Fruit fly (Drosophila melanogaster) whole organism, embryonic: ENCODE measurements around the gene CG7079.

Source experiments
- Aef1 ChIP-seq: fragments of 200-800 bp; sonication (Bioruptor generic); IDR thresholded peaks from 3 replicates; pipeline ENCODE4 v1.3.6; 2022; ENCODE audit warnings: missing biosample characterization, missing genetic modification characterization
- Bgb ChIP-seq: fragments of 200-800 bp; sonication (Bioruptor generic); IDR thresholded peaks from 2 replicates; pipeline ENCODE4 v1.3.6; 2022; ENCODE audit warnings: missing biosample characterization, missing genetic modification characterization; ENCODE audit not compliant: partially characterized antibody
- C15 ChIP-seq: fragments of 200-800 bp; sonication (Bioruptor generic); IDR thresholded peaks from 3 replicates; pipeline ENCODE4 v1.3.6; 2022; ENCODE audit warnings: missing biosample characterization, missing genetic modification characterization
- CG10366 ChIP-seq: fragments of 200-800 bp; sonication (Bioruptor generic); IDR thresholded peaks from 2 replicates; pipeline ENCODE4 v1.3.6; 2022; ENCODE audit warnings: missing biosample characterization, missing genetic modification characterization
- CG10565 ChIP-seq: fragments of 200-800 bp; sonication (Bioruptor generic); optimal IDR thresholded peaks from 3 replicates; lab custom pipeline; 2016; ENCODE audit warnings: missing biosample characterization, mild to moderate bottlenecking, missing genetic modification characterization
- CG11456 ChIP-seq: fragments of 200-800 bp; sonication (Bioruptor generic); IDR thresholded peaks from 3 replicates; pipeline ENCODE4 v1.3.6; 2022; ENCODE audit warnings: missing biosample characterization, missing genetic modification characterization
- CG11504 ChIP-seq: fragments of 200-800 bp; sonication (Bioruptor generic); optimal IDR thresholded peaks from 3 replicates; lab custom pipeline; 2019; ENCODE audit warnings: missing biosample characterization, mild to moderate bottlenecking, missing genetic modification characterization, moderate library complexity
- CG12104 ChIP-seq: fragments of 200-800 bp; sonication (Bioruptor generic); optimal IDR thresholded peaks from 3 replicates; lab custom pipeline; 2016; ENCODE audit warnings: missing biosample characterization, missing genetic modification characterization
- CG12659 ChIP-seq: fragments of 200-800 bp; sonication (Bioruptor generic); optimal IDR thresholded peaks from 3 replicates; lab custom pipeline; 2017; ENCODE audit warnings: mild to moderate bottlenecking, missing biosample characterization, missing genetic modification reagents, missing genetic modification characterization
- CG14050 ChIP-seq: fragments of 200-800 bp; sonication (Bioruptor generic); IDR thresholded peaks from 3 replicates; pipeline ENCODE4 v1.3.6; 2022; ENCODE audit warnings: missing biosample characterization, missing genetic modification characterization
- CG1602 ChIP-seq: fragments of 200-800 bp; sonication (Bioruptor generic); optimal IDR thresholded peaks from 3 replicates; lab custom pipeline; 2016; ENCODE audit warnings: missing biosample characterization, missing genetic modification characterization
- CG16815 ChIP-seq: fragments of 200-800 bp; sonication (Bioruptor generic); optimal IDR thresholded peaks from 3 replicates; lab custom pipeline; 2017; ENCODE audit warnings: missing biosample characterization, mild to moderate bottlenecking, missing genetic modification characterization
- CG17328 ChIP-seq: fragments of 200-800 bp; sonication (Bioruptor generic); IDR thresholded peaks from 2 replicates; pipeline ENCODE4 v1.3.6; 2022; ENCODE audit warnings: missing biosample characterization, missing genetic modification characterization
- CG3065 ChIP-seq: fragments of 200-800 bp; sonication (Bioruptor generic); optimal IDR thresholded peaks from 2 replicates; lab custom pipeline; 2016; ENCODE audit warnings: missing biosample characterization, missing genetic modification characterization
- CG31441 ChIP-seq: fragments of 200-800 bp; sonication (Bioruptor generic); IDR thresholded peaks from 2 replicates; pipeline ENCODE4 v1.3.6; 2022; ENCODE audit warnings: missing biosample characterization, missing genetic modification characterization
- CG3163 ChIP-seq: fragments of 200-800 bp; sonication (Bioruptor generic); optimal IDR thresholded peaks from 3 replicates; lab custom pipeline; 2016; ENCODE audit warnings: missing biosample characterization, missing genetic modification characterization
- CG3847 ChIP-seq: fragments of 200-800 bp; sonication (Bioruptor generic); IDR thresholded peaks from 2 replicates; pipeline ENCODE4 v1.3.6; 2022; ENCODE audit warnings: missing biosample characterization, missing genetic modification characterization
- CG9797 ChIP-seq: fragments of 200-800 bp; sonication (Bioruptor generic); optimal IDR thresholded peaks from 3 replicates; lab custom pipeline; 2018; ENCODE audit warnings: missing biosample characterization, mild to moderate bottlenecking, missing genetic modification characterization
- CG9876 ChIP-seq: fragments of 200-800 bp; sonication (Bioruptor generic); optimal IDR thresholded peaks from 2 replicates; lab custom pipeline; 2016; ENCODE audit warnings: missing biosample characterization, missing genetic modification characterization
- CG9932 ChIP-seq: fragments of 200-800 bp; sonication (Bioruptor generic); IDR thresholded peaks from 2 replicates; pipeline ENCODE4 v1.3.6; 2022; ENCODE audit warnings: missing biosample characterization, missing genetic modification characterization
- Dad ChIP-seq: fragments of 200-800 bp; sonication (Bioruptor generic); optimal IDR thresholded peaks from 3 replicates; lab custom pipeline; 2016; ENCODE audit warnings: missing biosample characterization, missing genetic modification characterization
- Doc2 ChIP-seq: fragments of 200-800 bp; sonication (Bioruptor generic); IDR thresholded peaks from 2 replicates; pipeline ENCODE4 v1.3.6; 2022; ENCODE audit warnings: missing biosample characterization, missing genetic modification characterization
- Dref ChIP-seq: fragments of 200-800 bp; sonication (Bioruptor generic); IDR thresholded peaks from 2 replicates; pipeline ENCODE4 v1.3.6; 2022; ENCODE audit warnings: missing biosample characterization, missing genetic modification characterization
- HLH4C ChIP-seq: fragments of 200-800 bp; sonication (Bioruptor generic); IDR thresholded peaks from 3 replicates; pipeline ENCODE4 v1.3.6; 2022; ENCODE audit warnings: missing biosample characterization, missing genetic modification characterization; ENCODE audit not compliant: partially characterized antibody
- HLH54F ChIP-seq: fragments of 200-800 bp; sonication (Bioruptor generic); optimal IDR thresholded peaks from 3 replicates; lab custom pipeline; 2016; ENCODE audit warnings: missing biosample characterization, missing genetic modification characterization
- Med ChIP-seq: fragments of 200-800 bp; sonication (Bioruptor generic); peaks from one replicate; lab custom pipeline; 2016; ENCODE audit warnings: missing biosample characterization, missing genetic modification characterization, mild to moderate bottlenecking, inconsistent platforms, moderate library complexity
- Nf-YC ChIP-seq: fragments of 200-800 bp; optimal IDR thresholded peaks from 3 replicates; lab custom pipeline; 2019; ENCODE audit warnings: missing biosample characterization, mild to moderate bottlenecking, missing genetic modification characterization, moderate library complexity
- Oaz ChIP-seq: fragments of 200-800 bp; sonication (Bioruptor generic); IDR thresholded peaks from 2 replicates; pipeline ENCODE4 v1.3.6; 2022; ENCODE audit warnings: missing biosample characterization, missing genetic modification characterization
- Ravus ChIP-seq: fragments of 200-800 bp; sonication (Bioruptor generic); IDR thresholded peaks from 2 replicates; pipeline ENCODE4 v1.3.6; 2022; ENCODE audit warnings: missing biosample characterization, missing genetic modification characterization
- Sox102F ChIP-seq: fragments of 200-800 bp; sonication (Bioruptor generic); optimal IDR thresholded peaks from 2 replicates; lab custom pipeline; 2018; ENCODE audit warnings: missing biosample characterization, mild to moderate bottlenecking, missing genetic modification characterization, moderate library complexity
- Ssrp ChIP-seq: fragments of 200-800 bp; sonication (Bioruptor generic); optimal IDR thresholded peaks from 2 replicates; lab custom pipeline; 2018; ENCODE audit warnings: missing biosample characterization, mild to moderate bottlenecking, missing genetic modification characterization, moderate library complexity
- Taf1 ChIP-seq: fragments of 200-800 bp; sonication (Bioruptor generic); IDR thresholded peaks from 2 replicates; pipeline ENCODE4 v1.3.6; 2022; ENCODE audit warnings: missing biosample characterization, missing genetic modification characterization
- YL-1 ChIP-seq: fragments of 200-800 bp; sonication (Bioruptor generic); optimal IDR thresholded peaks from 3 replicates; lab custom pipeline; 2017; ENCODE audit warnings: missing biosample characterization, mild to moderate bottlenecking, missing genetic modification characterization
- aop ChIP-seq: fragments of 200-800 bp; sonication (Bioruptor generic); IDR thresholded peaks from 2 replicates; pipeline ENCODE4 v1.3.6; 2022; ENCODE audit warnings: missing biosample characterization, missing genetic modification characterization
- bbx ChIP-seq: fragments of 200-800 bp; sonication (Bioruptor generic); IDR thresholded peaks from 2 replicates; pipeline ENCODE4 v1.3.6; 2022; ENCODE audit warnings: missing biosample characterization, missing genetic modification characterization; ENCODE audit not compliant: partially characterized antibody
- cas ChIP-seq: fragments of 200-800 bp; sonication (Bioruptor generic); IDR thresholded peaks from 2 replicates; pipeline ENCODE4 v1.3.6; 2022; ENCODE audit warnings: missing biosample characterization, missing genetic modification characterization
- caup ChIP-seq: fragments of 200-800 bp; sonication (Bioruptor generic); optimal IDR thresholded peaks from 3 replicates; lab custom pipeline; 2017; ENCODE audit warnings: missing biosample characterization, mild to moderate bottlenecking, missing genetic modification characterization, moderate library complexity; ENCODE audit not compliant: severe bottlenecking
- chn ChIP-seq: fragments of 200-800 bp; sonication (Bioruptor generic); optimal IDR thresholded peaks from 2 replicates; lab custom pipeline; 2016; ENCODE audit warnings: missing biosample characterization, missing genetic modification characterization
- disco-r ChIP-seq: fragments of 200-800 bp; sonication (Bioruptor generic); optimal IDR thresholded peaks from 2 replicates; lab custom pipeline; 2016; ENCODE audit warnings: missing biosample characterization, missing genetic modification characterization
- lab ChIP-seq: fragments of 200-800 bp; sonication (Bioruptor generic); optimal IDR thresholded peaks from 3 replicates; lab custom pipeline; 2017; ENCODE audit warnings: missing biosample characterization, missing genetic modification characterization, mild to moderate bottlenecking, moderate library complexity, missing genetic modification reagents
- mld ChIP-seq: fragments of 200-800 bp; sonication (Bioruptor generic); IDR thresholded peaks from 3 replicates; pipeline ENCODE4 v1.3.6; 2022; ENCODE audit warnings: missing biosample characterization, missing genetic modification characterization; ENCODE audit not compliant: partially characterized antibody
- oc ChIP-seq: fragments of 200-800 bp; sonication (Bioruptor generic); optimal IDR thresholded peaks from 2 replicates; lab custom pipeline; 2018; ENCODE audit warnings: missing biosample characterization, mild to moderate bottlenecking, missing genetic modification characterization, moderate library complexity
- onecut ChIP-seq: fragments of 200-800 bp; sonication (Bioruptor generic); IDR thresholded peaks from 2 replicates; pipeline ENCODE4 v1.3.6; 2022; ENCODE audit warnings: missing biosample characterization, missing genetic modification characterization
- org-1 ChIP-seq: fragments of 200-800 bp; sonication (Bioruptor generic); optimal IDR thresholded peaks from 2 replicates; lab custom pipeline; 2017; ENCODE audit warnings: missing biosample characterization, missing genetic modification characterization
- otp ChIP-seq: fragments of 200-800 bp; sonication (Bioruptor generic); IDR thresholded peaks from 3 replicates; pipeline ENCODE4, ENCODE4 v1.3.6; 2022; ENCODE audit warnings: missing biosample characterization, missing genetic modification characterization
- p53 ChIP-seq: fragments of 200-800 bp; sonication (Bioruptor generic); optimal IDR thresholded peaks from 2 replicates; lab custom pipeline; 2016; ENCODE audit warnings: missing biosample characterization, missing genetic modification characterization
- sc ChIP-seq, 3 experiments: fragments of >200 bp in 2 of 3; fragments of 200-800 bp in 1 of 3; sonication (Bioruptor generic) in 1 of 3; optimal IDR thresholded peaks; 2 replicates in 2 of 3; 3 replicates in 1 of 3; lab custom pipeline; 2017; ENCODE audit warnings: mild to moderate bottlenecking in 1 of 3, missing biosample characterization in 1 of 3, missing genetic modification characterization in 1 of 3, missing genetic modification reagents in 1 of 3
- schlank ChIP-seq: fragments of 200-800 bp; sonication (Bioruptor generic); optimal IDR thresholded peaks from 2 replicates; lab custom pipeline; 2018; ENCODE audit warnings: missing biosample characterization, mild to moderate bottlenecking, missing genetic modification characterization
- tio ChIP-seq: fragments of 200-800 bp; sonication (Bioruptor generic); optimal IDR thresholded peaks from 2 replicates; lab custom pipeline; 2017; ENCODE audit warnings: missing biosample characterization, missing genetic modification characterization, inconsistent platforms
- tup ChIP-seq: fragments of 200-800 bp; sonication (Bioruptor generic); optimal IDR thresholded peaks from 2 replicates; lab custom pipeline; 2016; ENCODE audit warnings: missing biosample characterization, mild to moderate bottlenecking, missing genetic modification characterization, moderate library complexity

Gene CG7079

DNA sequence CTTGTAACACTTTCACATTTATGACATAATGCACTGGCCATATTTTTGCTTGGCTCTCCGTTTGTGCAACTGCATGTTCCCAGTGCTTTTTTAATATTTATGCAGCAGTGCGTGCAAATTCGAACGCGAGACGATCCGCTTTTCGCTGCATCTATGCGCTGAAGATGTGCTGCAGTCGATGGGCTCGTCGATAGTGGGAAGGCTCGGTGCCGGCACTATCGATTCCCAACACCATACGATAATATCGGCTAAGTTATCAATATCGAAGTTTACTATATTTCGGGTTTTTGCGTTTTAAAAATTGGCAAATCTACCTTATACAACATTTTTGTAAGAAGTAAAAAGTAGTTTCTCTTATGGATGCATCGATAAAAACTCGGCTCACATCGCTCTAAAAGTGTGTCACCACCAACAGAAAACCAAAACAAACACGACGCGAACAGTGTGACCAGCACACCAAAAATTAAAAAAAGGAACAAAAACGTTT lies 49.0 kb upstream of the CG7079 start, which contains the start of gene RhoGAP93B (continued):
- peak; percentile 81 for TF ChIP-seq CG14050 (GFP tag; lab: Robert Waterston, UW)
- no peak for TF ChIP-seq sc (optimal IDR thresholded peaks at IDR 0.05; lab: Kevin White, UChicago)
- TF ChIP-seq sc (GFP tag; optimal IDR thresholded peaks at IDR 0.05; lab: Kevin White, UChicago) = peak; percentile 28
- no peak for TF ChIP-seq oc (tag; lab: Kevin White, UChicago)
- TF ChIP-seq CG3163 (GFP tag; lab: Kevin White, UChicago) = peak; percentile 77
- TF ChIP-seq Aef1 (GFP tag; lab: Robert Waterston, UW) = peak; percentile 96
- TF ChIP-seq CG16815 (GFP tag; lab: Kevin White, UChicago) = peak; percentile 71
- peak; percentile 74 for TF ChIP-seq CG1602 (GFP tag; lab: Kevin White, UChicago)
- peak; percentile 81 for TF ChIP-seq Ravus
- peak; percentile 87 for TF ChIP-seq Oaz (GFP tag; lab: Robert Waterston, UW)
- TF ChIP-seq Doc2 = no peak
- peak; percentile 91 for TF ChIP-seq aop (GFP tag; lab: Robert Waterston, UW)
- peak; percentile 99 for TF ChIP-seq Med (GFP tag; lab: Kevin White, UChicago)
- TF ChIP-seq Taf1 (GFP tag; lab: Robert Waterston, UW) = peak; percentile 80
- peak; percentile 92 for TF ChIP-seq CG12659
- TF ChIP-seq p53 (GFP tag; lab: Kevin White, UChicago) = peak; percentile 56
- no peak for TF ChIP-seq tio (GFP tag; lab: Kevin White, UChicago)
- peak; percentile 85 for TF ChIP-seq C15 (GFP tag; lab: Robert Waterston, UW)
- peak; percentile 69 for TF ChIP-seq CG12104 (GFP tag; lab: Kevin White, UChicago)
- peak; percentile 35 for TF ChIP-seq tup (GFP tag; lab: Kevin White, UChicago)
- peak; percentile 100 for TF ChIP-seq mld
- TF ChIP-seq caup (GFP tag; lab: Kevin White, UChicago) = peak; percentile 85
- TF ChIP-seq CG11456 (GFP tag; lab: Robert Waterston, UW) = peak; percentile 94
- peak; percentile 76 for TF ChIP-seq onecut (GFP tag; lab: Robert Waterston, UW)
- peak; percentile 88 for TF ChIP-seq CG17328 (GFP tag; lab: Robert Waterston, UW)
- peak; percentile 85 for TF ChIP-seq CG9876 (GFP tag; lab: Kevin White, UChicago)
- TF ChIP-seq schlank (tag; lab: Kevin White, UChicago) = no peak
- peak; percentile 90 for TF ChIP-seq otp (GFP tag; lab: Robert Waterston, UW)
- peak; percentile 100 for TF ChIP-seq bbx (GFP tag; lab: Robert Waterston, UW)
- peak; percentile 76 for TF ChIP-seq Ssrp (tag; lab: Kevin White, UChicago)
- no peak for TF ChIP-seq org-1 (GFP tag; lab: Kevin White, UChicago)
- TF ChIP-seq Bgb (GFP tag; lab: Robert Waterston, UW) = peak; percentile 100
- TF ChIP-seq lab (GFP tag; lab: Kevin White, UChicago) = peak; percentile 91
- peak; percentile 54 for TF ChIP-seq CG3065 (GFP tag; lab: Kevin White, UChicago)
- TF ChIP-seq CG11504 (tag; lab: Kevin White, UChicago) = peak; percentile 81
- TF ChIP-seq Dref (GFP tag; lab: Robert Waterston, UW) = peak; percentile 88
- peak; percentile 77 for TF ChIP-seq CG31441 (GFP tag; lab: Robert Waterston, UW)
- TF ChIP-seq HLH4C (GFP tag; lab: Robert Waterston, UW) = peak; percentile 100
- TF ChIP-seq CG3847 = peak; percentile 92
- peak; percentile 77 for TF ChIP-seq Nf-YC
- TF ChIP-seq Sox102F (GFP tag; lab: Kevin White, UChicago) = peak; percentile 82
- no peak for TF ChIP-seq disco-r (GFP tag; lab: Kevin White, UChicago)
- TF ChIP-seq CG10565 (GFP tag; lab: Kevin White, UChicago) = no peak
- peak; percentile 90 for TF ChIP-seq CG9797 (GFP tag; lab: Kevin White, UChicago)
- peak; percentile 92 for TF ChIP-seq Dad (GFP tag; lab: Kevin White, UChicago)
- TF ChIP-seq HLH54F (GFP tag; lab: Kevin White, UChicago) = peak; percentile 95
- TF ChIP-seq CG9932 (GFP tag; lab: Robert Waterston, UW) = peak; percentile 99
- peak; percentile 85 for TF ChIP-seq cas (GFP tag; lab: Robert Waterston, UW)
- peak; percentile 84 for TF ChIP-seq CG10366
- peak; percentile 86 for TF ChIP-seq chn (GFP tag; lab: Kevin White, UChicago)
- peak; percentile 91 for TF ChIP-seq YL-1
